Worm (Caenorhabditis elegans): ENCODE data around the gene grsp-1.

grsp-1 gene

DNA sequence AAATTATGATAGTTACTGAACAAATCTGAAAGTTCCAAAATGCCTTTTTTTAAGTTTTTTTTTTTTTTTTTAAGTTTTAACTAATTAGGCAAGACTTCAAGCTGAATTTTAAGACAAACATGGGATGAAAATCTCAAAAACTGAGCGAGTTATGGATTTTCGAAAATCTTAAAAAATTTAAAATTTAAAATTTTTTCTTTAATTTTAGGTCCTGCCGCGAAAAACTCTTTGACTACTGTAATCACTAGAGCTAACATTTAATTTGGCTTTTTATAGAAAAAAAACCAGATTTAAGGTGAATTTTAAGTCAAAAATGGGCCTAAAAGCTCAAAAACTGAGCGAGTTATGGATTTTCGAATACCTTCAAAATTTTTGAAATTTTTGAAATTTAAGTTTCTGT lies at the start of gene grsp-1:
Gene grsp-1 (plus strand): TSS at position 301 of the 400 bp plus-strand sequence.
- no peak for TF ChIP-seq unc-39 (tag; optimal IDR thresholded peaks at IDR 0.05)
- TF ChIP-seq nhr-237 (tag; optimal IDR thresholded peaks at IDR 0.05): no peak

DNA sequence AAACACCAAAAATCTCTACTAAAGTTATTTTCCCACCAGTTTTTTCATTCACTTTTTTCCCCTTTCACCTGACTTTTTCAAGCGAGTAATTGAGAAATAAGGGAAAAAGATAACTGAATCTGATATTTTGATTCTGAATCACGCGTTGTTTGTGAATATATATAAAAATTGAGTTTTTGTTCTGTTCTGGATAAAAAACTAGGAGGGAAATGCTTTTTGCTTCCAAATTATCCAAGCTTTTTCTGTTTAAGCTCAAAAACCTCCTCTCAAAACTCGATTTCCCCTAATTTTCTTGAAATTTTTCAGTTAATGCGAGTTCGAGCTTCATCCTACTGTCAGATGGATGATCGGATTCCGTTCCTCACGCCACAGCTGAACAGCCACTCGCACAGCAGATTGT lies 44.2 kb upstream of the grsp-1 start, which contains the start of gene kcnl-1:
Gene kcnl-1 (plus strand): TSS at position 301 of the 400 bp plus-strand sequence.
- no peak for TF ChIP-seq nhr-28 (tag; optimal IDR thresholded peaks at IDR 0.05)
- TF ChIP-seq ZK546.5 (tag; optimal IDR thresholded peaks at IDR 0.05): no peak
- no peak for TF ChIP-seq ama-1 (optimal IDR thresholded peaks at IDR 0.05)
- TF ChIP-seq snpc-4 (tag; optimal IDR thresholded peaks at IDR 0.05): no peak
- no peak for TF ChIP-seq lsy-12 (tag; optimal IDR thresholded peaks at IDR 0.05)
- TF ChIP-seq ceh-16 (tag; optimal IDR thresholded peaks at IDR 0.05): no peak
- TF ChIP-seq ceh-28 (tag; optimal IDR thresholded peaks at IDR 0.05): no peak
- TF ChIP-seq nhr-23 (tag; optimal IDR thresholded peaks at IDR 0.05): no peak
- TF ChIP-seq sea-2 (GFP tag; optimal IDR thresholded peaks at IDR 0.05): no peak
- no peak for TF ChIP-seq lin-15B (tag; optimal IDR thresholded peaks at IDR 0.05)
- TF ChIP-seq elt-1 (tag; optimal IDR thresholded peaks at IDR 0.05): no peak
- TF ChIP-seq tbx-2 (tag; optimal IDR thresholded peaks at IDR 0.05): no peak
- TF ChIP-seq egl-5 (tag; optimal IDR thresholded peaks at IDR 0.05): no peak
- TF ChIP-seq aly-2 (tag; optimal IDR thresholded peaks at IDR 0.05): no peak
- TF ChIP-seq nhr-12 (tag; optimal IDR thresholded peaks at IDR 0.05): no peak
- no peak for TF ChIP-seq nhr-11 (tag; optimal IDR thresholded peaks at IDR 0.05)

DNA sequence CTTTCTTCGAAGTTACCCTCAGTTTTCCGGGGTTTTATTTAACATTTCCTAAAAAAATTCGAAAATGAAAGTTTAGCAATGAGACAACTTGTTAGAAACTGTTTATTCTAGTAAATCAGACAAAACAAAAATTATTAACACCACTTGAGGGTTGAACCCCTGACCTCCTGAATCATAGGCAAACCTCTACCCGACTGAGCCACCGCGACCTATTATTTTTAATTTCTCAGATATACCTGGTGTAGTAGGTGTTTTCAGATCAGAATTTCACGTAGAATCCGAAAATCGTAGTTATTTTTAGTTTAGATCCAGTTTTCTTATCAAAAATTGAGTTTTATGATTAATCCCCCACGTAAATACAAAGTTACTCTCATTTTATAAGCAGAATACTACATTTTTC lies 39.2 kb upstream of the grsp-1 start:
- no peak for TF ChIP-seq skn-1 (tag; optimal IDR thresholded peaks at IDR 0.05)
- TF ChIP-seq nhr-11 (tag; optimal IDR thresholded peaks at IDR 0.05): no peak
- TF ChIP-seq ceh-82 (tag; optimal IDR thresholded peaks at IDR 0.05): no peak
- TF ChIP-seq sea-2 (GFP tag; optimal IDR thresholded peaks at IDR 0.05): no peak
- no peak for TF ChIP-seq lin-39 (tag; optimal IDR thresholded peaks at IDR 0.05)
- TF ChIP-seq ceh-28 (tag; optimal IDR thresholded peaks at IDR 0.05): no peak
- no peak for TF ChIP-seq nhr-77 (tag; optimal IDR thresholded peaks at IDR 0.05)
- TF ChIP-seq mdl-1 (tag; optimal IDR thresholded peaks at IDR 0.05): no peak
- TF ChIP-seq lin-15B (tag; optimal IDR thresholded peaks at IDR 0.05): no peak
- no peak for TF ChIP-seq ztf-4 (tag; optimal IDR thresholded peaks at IDR 0.05)
- TF ChIP-seq pha-4 (tag; optimal IDR thresholded peaks at IDR 0.05): no peak
- no peak for TF ChIP-seq jun-1 (tag; optimal IDR thresholded peaks at IDR 0.05)
- TF ChIP-seq ama-1 (optimal IDR thresholded peaks at IDR 0.05): no peak
- no peak for TF ChIP-seq nhr-76 (tag; optimal IDR thresholded peaks at IDR 0.05)
- no peak for TF ChIP-seq R02D3.7 (tag; optimal IDR thresholded peaks at IDR 0.05)
- TF ChIP-seq elt-1 (tag; optimal IDR thresholded peaks at IDR 0.05): no peak
- no peak for TF ChIP-seq elt-2 (tag; optimal IDR thresholded peaks at IDR 0.05)

ce11 chrV:19579509-19579908 lies 29.8 kb upstream of the grsp-1 start:
- TF ChIP-seq snpc-4 (tag; optimal IDR thresholded peaks at IDR 0.05) (no peak), egl-27 (tag; optimal IDR thresholded peaks at IDR 0.05) (no peak), elt-3 (tag; optimal IDR thresholded peaks at IDR 0.05) (no peak), ama-1 (optimal IDR thresholded peaks at IDR 0.05) (no peak), nhr-67 (tag; optimal IDR thresholded peaks at IDR 0.05) (no peak), skn-1 (tag; optimal IDR thresholded peaks at IDR 0.05) (no peak), nhr-77 (tag; optimal IDR thresholded peaks at IDR 0.05) (no peak), jun-1 (tag; optimal IDR thresholded peaks at IDR 0.05) (no peak), eor-1 (tag; optimal IDR thresholded peaks at IDR 0.05) (no peak), egl-5 (tag; optimal IDR thresholded peaks at IDR 0.05) (no peak), ztf-4 (tag; optimal IDR thresholded peaks at IDR 0.05) (no peak)

ce11 chrV:19582256-19582655 lies 27.0 kb upstream of the grsp-1 start:
- TF ChIP-seq nhr-25 (tag; optimal IDR thresholded peaks at IDR 0.05) (no peak), ZK546.5 (tag; optimal IDR thresholded peaks at IDR 0.05) (no peak), nhr-76 (tag; optimal IDR thresholded peaks at IDR 0.05) (no peak), aly-2 (tag; optimal IDR thresholded peaks at IDR 0.05) (no peak), lin-39 (tag; optimal IDR thresholded peaks at IDR 0.05) (no peak), snpc-4 (tag; optimal IDR thresholded peaks at IDR 0.05) (no peak), ceh-9 (tag; optimal IDR thresholded peaks at IDR 0.05) (no peak), nhr-23 (tag; optimal IDR thresholded peaks at IDR 0.05) (no peak), tbx-2 (tag; optimal IDR thresholded peaks at IDR 0.05) (no peak), ama-1 (optimal IDR thresholded peaks at IDR 0.05) (no peak), pqm-1 (tag; optimal IDR thresholded peaks at IDR 0.05) (no peak), nhr-237 (tag; optimal IDR thresholded peaks at IDR 0.05) (no peak), skn-1 (tag; optimal IDR thresholded peaks at IDR 0.05) (no peak), eor-1 (tag; optimal IDR thresholded peaks at IDR 0.05) (no peak), nhr-77 (tag; optimal IDR thresholded peaks at IDR 0.05) (no peak), mml-1 (tag; optimal IDR thresholded peaks at IDR 0.05) (no peak)
